Fruit fly (Drosophila melanogaster): ENCODE results near the gene CG6686.

Gene CG6686

dm6 chr2L:11970853-11971397 lies 16.9 kb downstream of the CG6686 start (continued):
- TF ChIP-seq CG7839 (tag; optimal IDR thresholded peaks at IDR 0.05), result no peak
- no peak for TF ChIP-seq nerfin-2 (GFP tag; IDR thresholded peaks at IDR 0.05; ENCODE audit: partially characterized antibody)
- no peak for TF ChIP-seq eyg (GFP tag; optimal IDR thresholded peaks at IDR 0.05)
- no peak for TF ChIP-seq tna (GFP tag; IDR thresholded peaks at IDR 0.05; ENCODE audit: partially characterized antibody)
- no peak for TF ChIP-seq Hmx (GFP tag; optimal IDR thresholded peaks at IDR 0.05)
- TF ChIP-seq kah (GFP tag; optimal IDR thresholded peaks at IDR 0.05), result no peak
- TF ChIP-seq NC2β (GFP tag; optimal IDR thresholded peaks at IDR 0.05), result peak; percentile 22
- peak; percentile 64 for TF ChIP-seq Bgb (GFP tag; IDR thresholded peaks at IDR 0.05; ENCODE audit: partially characterized antibody)
- TF ChIP-seq Oli (tag; optimal IDR thresholded peaks at IDR 0.05), result peak; percentile 14
- no peak for TF ChIP-seq tio (GFP tag; optimal IDR thresholded peaks at IDR 0.05)
- peak; percentile 8 for TF ChIP-seq cg (GFP tag; optimal IDR thresholded peaks at IDR 0.05)
- TF ChIP-seq tap (tag; optimal IDR thresholded peaks at IDR 0.05), result no peak
- no peak for TF ChIP-seq psq (GFP tag; optimal IDR thresholded peaks at IDR 0.05)
- no peak for TF ChIP-seq gcm (GFP tag; optimal IDR thresholded peaks at IDR 0.05)
- no peak for TF ChIP-seq CG2120 (GFP tag; optimal IDR thresholded peaks at IDR 0.05)
- TF ChIP-seq CHES-1-like (GFP tag; optimal IDR thresholded peaks at IDR 0.05), result peak; percentile 10
- TF ChIP-seq dati (GFP tag; IDR thresholded peaks at IDR 0.05), result no peak
- 0 out of 2 replicates have a peak, but pooled peaks have one; percentile 18 for TF ChIP-seq Drgx (GFP tag; IDR thresholded peaks at IDR 0.05)
- TF ChIP-seq phol (tag; optimal IDR thresholded peaks at IDR 0.05), result no peak
- TF ChIP-seq CG12391 (tag; optimal IDR thresholded peaks at IDR 0.05), result no peak
- no peak for TF ChIP-seq CG4404 (GFP tag; IDR thresholded peaks at IDR 0.05)
- no peak for TF ChIP-seq CG10274 (GFP tag; optimal IDR thresholded peaks at IDR 0.05)
- TF ChIP-seq CG4820 (GFP tag; optimal IDR thresholded peaks at IDR 0.05), result no peak
- no peak for TF ChIP-seq CG8765 (GFP tag; IDR thresholded peaks at IDR 0.05)
- TF ChIP-seq Atf6 (GFP tag; IDR thresholded peaks at IDR 0.05), result peak; percentile 55
- no peak for TF ChIP-seq stwl (tag; optimal IDR thresholded peaks at IDR 0.05)
- TF ChIP-seq CG7556 (GFP tag; optimal IDR thresholded peaks at IDR 0.05), result no peak
- no peak for TF ChIP-seq CG11560 (tag; IDR thresholded peaks at IDR 0.05)
- TF ChIP-seq CG9797 (GFP tag; optimal IDR thresholded peaks at IDR 0.05), result no peak
- TF ChIP-seq YL-1 (GFP tag; optimal IDR thresholded peaks at IDR 0.05), result no peak
- TF ChIP-seq ssp (GFP tag; IDR thresholded peaks at IDR 0.05), result no peak
- TF ChIP-seq Hmr (GFP tag; optimal IDR thresholded peaks at IDR 0.05), result peak; percentile 56
- no peak for TF ChIP-seq CG10565 (GFP tag; optimal IDR thresholded peaks at IDR 0.05)
- TF ChIP-seq CoRest (tag; optimal IDR thresholded peaks at IDR 0.05), result no peak
- no peak for TF ChIP-seq CG12942 (GFP tag; optimal IDR thresholded peaks at IDR 0.05)
- TF ChIP-seq bigmax (GFP tag; optimal IDR thresholded peaks at IDR 0.05), result no peak
- no peak for TF ChIP-seq crp (GFP tag; optimal IDR thresholded peaks at IDR 0.05)
- no peak for TF ChIP-seq br (optimal IDR thresholded peaks at IDR 0.05)
- 0 out of 3 replicates have a peak, but pooled peaks have one; percentile 56 for TF ChIP-seq CG6175 (GFP tag; IDR thresholded peaks at IDR 0.05)
- TF ChIP-seq gem (tag; optimal IDR thresholded peaks at IDR 0.05), result no peak
- peak; percentile 99 for TF ChIP-seq CG3163 (GFP tag; optimal IDR thresholded peaks at IDR 0.05)
- TF ChIP-seq ap (GFP tag; IDR thresholded peaks at IDR 0.05), result no peak
- 0 out of 2 replicates have a peak, but pooled peaks have one; percentile 22 for TF ChIP-seq esg (GFP tag; conservative IDR thresholded peaks at IDR 0.05)
- no peak; the same call in 1 of the 2 replicates for TF ChIP-seq wdn (GFP tag; IDR thresholded peaks at IDR 0.05)
- TF ChIP-seq Myb (GFP tag; optimal IDR thresholded peaks at IDR 0.05), result no peak
- peak; percentile 32 for TF ChIP-seq her (GFP tag; optimal IDR thresholded peaks at IDR 0.05)
- TF ChIP-seq mam (GFP tag; optimal IDR thresholded peaks at IDR 0.05), result no peak
- TF ChIP-seq vnd (GFP tag; IDR thresholded peaks at IDR 0.05; ENCODE audit: partially characterized antibody), result no peak
- TF ChIP-seq shn (GFP tag; optimal IDR thresholded peaks at IDR 0.05), result no peak
- peak; percentile 30 for TF ChIP-seq unpg (GFP tag; optimal IDR thresholded peaks at IDR 0.05)
- TF ChIP-seq CG16863 (GFP tag; optimal IDR thresholded peaks at IDR 0.05), result no peak

Data from whole organism, embryonic.